Fruit fly (Drosophila melanogaster): ENCODE measurements around the gene CG4229.

DNA sequence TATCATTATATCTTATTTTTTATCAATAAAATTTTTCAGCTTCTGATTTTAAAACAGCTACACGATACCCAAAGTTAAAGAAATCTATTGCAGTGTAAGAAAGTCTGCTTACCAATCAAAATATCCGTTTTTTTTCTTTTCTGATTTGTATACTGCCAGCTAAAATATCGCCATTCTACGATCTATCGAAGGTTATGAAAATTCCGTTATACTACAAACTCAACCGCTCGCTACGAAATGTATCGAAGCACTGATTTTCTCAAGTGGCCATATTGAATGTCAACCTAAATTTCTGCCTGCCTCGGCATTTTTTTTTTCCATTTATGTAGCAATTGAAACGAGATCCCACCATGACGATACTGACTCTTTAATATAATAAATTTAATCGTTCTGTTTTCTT, 23.4 kb downstream of the CG4229 start, which contains the start of gene nxf2:
- TF ChIP-seq CG15710 (tag; optimal IDR thresholded peaks at IDR 0.05) (no peak), CG17806 (tag; optimal IDR thresholded peaks at IDR 0.05) (no peak), rn (GFP tag; IDR thresholded peaks at IDR 0.05) (no peak), EcR (GFP tag; optimal IDR thresholded peaks at IDR 0.05) (no peak), CG32121 (GFP tag; IDR thresholded peaks at IDR 0.05) (no peak), Pif1A (GFP tag; optimal IDR thresholded peaks at IDR 0.05) (no peak), D1 (tag; optimal IDR thresholded peaks at IDR 0.05) (no peak)

Data from whole organism, pupa.